Worm (Caenorhabditis elegans) whole organism, early embryonic: ENCODE measurements around the gene T11F9.22.

ENCODE experiments used
- F13C5.2 ChIP-seq: sonication (generic microtip); optimal IDR thresholded peaks from 2 replicates; lab custom pipeline; 2017; ENCODE audit warnings: mild to moderate bottlenecking, missing genetic modification characterization, inconsistent platforms, missing compliant biosample characterization
- tbx-11 ChIP-seq: fragments of 200-800 bp; sonication (Bioruptor generic); IDR thresholded peaks from 2 replicates; pipeline ENCODE4 v1.3.6; 2022; ENCODE audit warnings: missing genetic modification characterization, missing compliant biosample characterization

- TF ChIP-seq tbx-11 (no peak), F13C5.2 (tag; lab: Kevin White, UChicago) (no peak)
These were observed 29.2 kb upstream of the T11F9.22 start, which contains the start of gene col-156 for ce11 chrV:11450257-11450656.
